Worm (Caenorhabditis elegans) whole organism, L3 larva: ENCODE measurements around the gene W03A5.1.

Experiments
- aly-2 ChIP-seq: fragments of 150-350 bp; optimal IDR thresholded peaks from 2 replicates; lab custom pipeline; 2014; ENCODE audit warnings: missing biosample characterization, missing genetic modification characterization
- nhr-25 ChIP-seq: sonication (generic microtip); optimal IDR thresholded peaks from 2 replicates; lab custom pipeline; 2017; ENCODE audit warnings: missing biosample characterization, missing genetic modification characterization
- nhr-77 ChIP-seq: fragments of 150-350 bp; optimal IDR thresholded peaks from 2 replicates; lab custom pipeline; 2014; ENCODE audit warnings: missing biosample characterization, missing genetic modification characterization
- pqm-1 ChIP-seq: fragments of 150-350 bp; optimal IDR thresholded peaks from 2 replicates; lab custom pipeline; 2017; ENCODE audit warnings: missing biosample characterization, missing genetic modification characterization, inconsistent platforms
- snpc-4 ChIP-seq: fragments of 150-350 bp; optimal IDR thresholded peaks from 2 replicates; lab custom pipeline; 2014; ENCODE audit warnings: missing biosample characterization, missing genetic modification characterization

DNA sequence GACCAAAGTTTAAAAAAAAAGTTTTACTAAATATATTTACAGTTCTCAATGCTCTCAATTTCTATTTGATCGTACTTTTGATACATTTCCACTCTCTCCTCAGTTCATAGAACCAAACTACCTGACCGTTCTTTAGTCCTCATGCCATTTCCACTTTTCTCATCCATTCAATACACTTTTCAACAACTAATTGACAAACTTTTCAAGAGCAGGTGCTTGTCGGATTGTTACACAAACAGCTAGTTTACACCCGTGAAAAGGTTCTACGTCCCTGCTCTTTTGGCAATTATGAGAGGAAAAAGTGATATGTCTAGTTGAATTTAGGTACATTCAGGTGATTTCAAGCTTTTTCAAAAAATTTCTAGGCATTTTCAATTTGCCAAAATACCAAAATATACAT lies 10.2 kb downstream of the W03A5.1 start:
- TF ChIP-seq snpc-4 (tag; lab: Kevin White, UChicago), result no peak
- no peak for TF ChIP-seq pqm-1 (tag; lab: Kevin White, UChicago)
- no peak for TF ChIP-seq aly-2 (tag; lab: Kevin White, UChicago)
- no peak for TF ChIP-seq nhr-25 (tag; lab: Kevin White, UChicago)
- no peak for TF ChIP-seq nhr-77 (tag; lab: Kevin White, UChicago)
